Fruit fly (Drosophila melanogaster) Kc167 (cell line): ENCODE measurements around the gene CG6800.

ENCODE experiments used
- Myc ChIP-seq: fragments of >200 bp; optimal IDR thresholded peaks from 2 replicates; lab custom pipeline; 2017; ENCODE audit warnings: missing external identifiers
- Sin3A ChIP-seq: fragments of >200 bp; optimal IDR thresholded peaks from 2 replicates; lab custom pipeline; 2018; ENCODE audit warnings: missing external identifiers
- h ChIP-seq: fragments of >200 bp; optimal IDR thresholded peaks from 3 replicates; lab custom pipeline; 2018; ENCODE audit warnings: missing external identifiers
- ttk ChIP-seq: sonication (Bioruptor generic); optimal IDR thresholded peaks from 2 replicates; lab custom pipeline; 2017; ENCODE audit warnings: missing external identifiers

dm6 chr3R:21758145-21758856 lies 17.6 kb upstream of the CG6800 start, which contains the start of gene CG42335:
- TF ChIP-seq h (lab: Kevin White, UChicago), result no peak
- no peak for TF ChIP-seq Myc (lab: Kevin White, UChicago)
- no peak for TF ChIP-seq ttk (lab: Kevin White, UChicago)
- TF ChIP-seq Sin3A (lab: Kevin White, UChicago), result no peak
